Worm (Caenorhabditis elegans) whole organism, mixed stage, embryonic: ENCODE measurements around the gene T19D7.5.

ENCODE experiments used
- ceh-39 ChIP-seq: fragments of 150-350 bp; optimal IDR thresholded peaks from 2 replicates; lab custom pipeline; 2014; ENCODE audit warnings: missing biosample characterization, missing genetic modification characterization
- lin-13 ChIP-seq: fragments of 150-350 bp; optimal IDR thresholded peaks from 2 replicates; lab custom pipeline; 2014; ENCODE audit warnings: missing biosample characterization, missing genetic modification characterization
- nhr-237 ChIP-seq: fragments of 150-350 bp; optimal IDR thresholded peaks from 2 replicates; lab custom pipeline; 2014; ENCODE audit warnings: missing biosample characterization, missing genetic modification characterization
- snpc-4 ChIP-seq: fragments of 150-350 bp; optimal IDR thresholded peaks from 2 replicates; lab custom pipeline; 2014; ENCODE audit warnings: missing biosample characterization, missing genetic modification characterization
- ztf-11 ChIP-seq: fragments of 150-350 bp; optimal IDR thresholded peaks from 2 replicates; lab custom pipeline; 2014; ENCODE audit warnings: missing biosample characterization, missing genetic modification characterization

- no peak for TF ChIP-seq snpc-4
- no peak for TF ChIP-seq lin-13 (tag; lab: Kevin White, UChicago)
- no peak for TF ChIP-seq nhr-237 (tag; lab: Kevin White, UChicago)
- no peak for TF ChIP-seq ceh-39 (tag; lab: Kevin White, UChicago)
- no peak for TF ChIP-seq ztf-11
Observed at ce11 chrX:645589-645988, 20.4 kb downstream of the T19D7.5 start.
